Worm (Caenorhabditis elegans) whole organism, L2 larva: ENCODE measurements around the gene F40G12.5.

Experiments
- C34F6.9 ChIP-seq: fragments of 150-350 bp; optimal IDR thresholded peaks from 2 replicates; lab custom pipeline; 2014; ENCODE audit warnings: missing biosample characterization, missing genetic modification characterization
- F13H6.1 ChIP-seq: sonication (generic microtip); optimal IDR thresholded peaks from 2 replicates; lab custom pipeline; 2016; ENCODE audit warnings: missing genetic modification characterization, missing compliant biosample characterization
- R02D3.7 ChIP-seq: fragments of 150-350 bp; optimal IDR thresholded peaks from 2 replicates; lab custom pipeline; 2014; ENCODE audit warnings: missing biosample characterization, missing genetic modification characterization
- Y55F3AM.14 ChIP-seq: fragments of 200-800 bp; sonication (Bioruptor generic); optimal IDR thresholded peaks from 2 replicates; lab custom pipeline; 2018; ENCODE audit warnings: mild to moderate bottlenecking, missing genetic modification characterization, missing compliant biosample characterization
- ZK546.5 ChIP-seq: sonication (generic microtip); optimal IDR thresholded peaks from 2 replicates; lab custom pipeline; 2017; ENCODE audit warnings: missing biosample characterization, missing genetic modification characterization
- alr-1 ChIP-seq: fragments of 150-350 bp; optimal IDR thresholded peaks from 2 replicates; lab custom pipeline; 2014; ENCODE audit warnings: missing biosample characterization, missing genetic modification characterization
- ama-1 ChIP-seq: fragments of 150-350 bp; optimal IDR thresholded peaks from 2 replicates; lab custom pipeline; 2018; ENCODE audit warnings: inconsistent platforms
- blmp-1 ChIP-seq: sonication (generic microtip); optimal IDR thresholded peaks from 2 replicates; lab custom pipeline; 2017; ENCODE audit warnings: missing genetic modification characterization, mild to moderate bottlenecking, missing compliant biosample characterization, antibody characterized with exemption, moderate library complexity; ENCODE audit not compliant: insufficient read depth
- ceh-82 ChIP-seq: fragments of 150-350 bp; optimal IDR thresholded peaks from 2 replicates; lab custom pipeline; 2014; ENCODE audit warnings: missing biosample characterization, missing genetic modification characterization
- dmd-4 ChIP-seq: sonication (generic microtip); optimal IDR thresholded peaks from 2 replicates; lab custom pipeline; 2017; ENCODE audit warnings: missing biosample characterization, missing genetic modification characterization
- egl-27 ChIP-seq: sonication (generic microtip); optimal IDR thresholded peaks from 3 replicates; lab custom pipeline; 2017; ENCODE audit warnings: missing biosample characterization, missing genetic modification reagents, missing genetic modification characterization
- elt-3 ChIP-seq: sonication (generic microtip); optimal IDR thresholded peaks from 2 replicates; lab custom pipeline; 2017; ENCODE audit warnings: missing biosample characterization, missing genetic modification characterization
- fos-1 ChIP-seq: fragments of 150-350 bp; optimal IDR thresholded peaks from 2 replicates; lab custom pipeline; 2014; ENCODE audit warnings: missing biosample characterization, missing genetic modification characterization
- gmeb-1 ChIP-seq: fragments of 150-350 bp; optimal IDR thresholded peaks from 2 replicates; lab custom pipeline; 2014; ENCODE audit warnings: missing biosample characterization, missing genetic modification characterization
- lin-11 ChIP-seq: fragments of 150-350 bp; sonication (generic microtip); optimal IDR thresholded peaks from 2 replicates; lab custom pipeline; 2014; ENCODE audit warnings: missing biosample characterization, missing genetic modification characterization, inconsistent platforms, mixed read lengths
- lin-13 ChIP-seq: fragments of 150-350 bp; optimal IDR thresholded peaks from 2 replicates; lab custom pipeline; 2014; ENCODE audit warnings: missing biosample characterization, missing genetic modification reagents, missing genetic modification characterization
- lin-39 ChIP-seq: fragments of 150-350 bp; optimal IDR thresholded peaks from 2 replicates; lab custom pipeline; 2014; ENCODE audit warnings: missing biosample characterization, missing genetic modification reagents, missing genetic modification characterization
- mbf-1 ChIP-seq: sonication (generic microtip); optimal IDR thresholded peaks from 2 replicates; lab custom pipeline; 2017; ENCODE audit warnings: missing biosample characterization, missing genetic modification characterization
- mdl-1 ChIP-seq, 2 experiments: fragments of 150-350 bp in 1 of 2; sonication (generic microtip) in 1 of 2; optimal IDR thresholded peaks; 2 replicates each; lab custom pipeline; 2017; ENCODE audit warnings: missing biosample characterization in 2 of 2, missing genetic modification characterization in 2 of 2
- nhr-10 ChIP-seq: sonication (generic microtip); optimal IDR thresholded peaks from 2 replicates; lab custom pipeline; 2017; ENCODE audit warnings: missing biosample characterization, missing genetic modification characterization
- nhr-11 ChIP-seq: fragments of 150-350 bp; optimal IDR thresholded peaks from 2 replicates; lab custom pipeline; 2014; ENCODE audit warnings: missing biosample characterization, missing genetic modification characterization
- nhr-21 ChIP-seq: fragments of 150-350 bp; optimal IDR thresholded peaks from 2 replicates; lab custom pipeline; 2014; ENCODE audit warnings: missing biosample characterization, missing genetic modification characterization
- nhr-23 ChIP-seq: fragments of 150-350 bp; optimal IDR thresholded peaks from 2 replicates; lab custom pipeline; 2014; ENCODE audit warnings: missing biosample characterization, missing genetic modification reagents, missing genetic modification characterization
- nhr-237 ChIP-seq: fragments of 150-350 bp; optimal IDR thresholded peaks from 2 replicates; lab custom pipeline; 2014; ENCODE audit warnings: missing biosample characterization, missing genetic modification characterization
- nhr-25 ChIP-seq: fragments of 150-350 bp; sonication (generic microtip); optimal IDR thresholded peaks from 3 replicates; lab custom pipeline; 2014; ENCODE audit warnings: missing biosample characterization, missing genetic modification characterization
- nhr-6 ChIP-seq: fragments of 150-350 bp; optimal IDR thresholded peaks from 2 replicates; lab custom pipeline; 2014; ENCODE audit warnings: missing biosample characterization, missing genetic modification characterization
- nhr-77 ChIP-seq: fragments of 150-350 bp; optimal IDR thresholded peaks from 2 replicates; lab custom pipeline; 2014; ENCODE audit warnings: missing biosample characterization, missing genetic modification characterization
- sem-4 ChIP-seq: fragments of 150-350 bp; optimal IDR thresholded peaks from 2 replicates; lab custom pipeline; 2014; ENCODE audit warnings: missing biosample characterization, missing genetic modification reagents, missing genetic modification characterization
- sma-3 ChIP-seq: sonication (generic microtip); optimal IDR thresholded peaks from 2 replicates; lab custom pipeline; 2016; ENCODE audit warnings: missing genetic modification reagents, missing genetic modification characterization, missing compliant biosample characterization
- sma-9 ChIP-seq, 2 experiments: fragments of 150-350 bp in 1 of 2; sonication (generic microtip) in 1 of 2; optimal IDR thresholded peaks; 2 replicates each; lab custom pipeline; 2014 to 2016; ENCODE audit warnings: missing genetic modification characterization in 2 of 2, mild to moderate bottlenecking in 1 of 2, missing biosample characterization in 1 of 2, missing compliant biosample characterization in 1 of 2, missing genetic modification reagents in 1 of 2, moderate library complexity in 1 of 2
- snpc-4 ChIP-seq: fragments of 150-350 bp; optimal IDR thresholded peaks from 2 replicates; lab custom pipeline; 2014; ENCODE audit warnings: missing biosample characterization, missing genetic modification characterization
- unc-39 ChIP-seq: fragments of 150-350 bp; optimal IDR thresholded peaks from 2 replicates; lab custom pipeline; 2014; ENCODE audit warnings: missing biosample characterization, missing genetic modification characterization
- unc-55 ChIP-seq: fragments of 150-350 bp; sonication (generic microtip); optimal IDR thresholded peaks from 3 replicates; lab custom pipeline; 2014; ENCODE audit warnings: missing biosample characterization, missing genetic modification reagents, missing genetic modification characterization
- zag-1 ChIP-seq: fragments of 150-350 bp; optimal IDR thresholded peaks from 2 replicates; lab custom pipeline; 2014; ENCODE audit warnings: missing biosample characterization, missing genetic modification characterization
- ztf-1 ChIP-seq: fragments of 200-800 bp; sonication (Bioruptor generic); conservative IDR thresholded peaks from 2 replicates; pipeline ENCODE4 v1.3.6; 2022; ENCODE audit warnings: missing genetic modification characterization, missing compliant biosample characterization
- ztf-4 ChIP-seq: fragments of 150-350 bp; optimal IDR thresholded peaks from 2 replicates; lab custom pipeline; 2014; ENCODE audit warnings: missing biosample characterization, missing genetic modification characterization

Gene F40G12.5

DNA sequence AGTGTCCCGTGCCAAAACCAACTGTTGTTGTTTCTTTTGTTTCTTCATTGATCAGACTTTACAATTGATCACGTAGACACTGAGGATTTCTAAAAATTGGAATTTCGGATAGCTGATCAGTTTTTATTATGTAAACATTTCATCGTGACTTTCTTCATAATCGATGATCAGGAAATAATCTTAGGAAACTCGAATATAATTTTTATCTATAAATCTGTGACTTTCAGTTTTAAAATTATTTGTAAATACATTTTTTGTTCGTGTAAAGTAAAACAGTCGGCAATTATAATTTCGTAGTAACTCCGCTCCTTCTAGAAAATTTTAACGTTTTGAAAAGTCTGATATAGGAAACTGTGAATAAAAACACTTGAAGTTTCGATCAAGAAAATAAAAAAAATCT, at the start of gene F40G12.5:
Gene F40G12.5, minus strand, starts transcription at position 101 of the 400 bp plus-strand sequence.
- no peak for TF ChIP-seq egl-27 (tag; lab: Kevin White, UChicago)
- TF ChIP-seq nhr-11 (tag; lab: Kevin White, UChicago) = no peak
- TF ChIP-seq nhr-21 (tag; lab: Kevin White, UChicago) = no peak
- no peak for TF ChIP-seq ama-1 (lab: Kevin White, UChicago)
- TF ChIP-seq ZK546.5 (tag; lab: Kevin White, UChicago) = no peak
- no peak for TF ChIP-seq ceh-82
- no peak for TF ChIP-seq snpc-4 (tag; lab: Kevin White, UChicago)
- no peak for TF ChIP-seq Y55F3AM.14 (GFP tag; lab: Kevin White, UChicago)
- TF ChIP-seq nhr-6 (tag; lab: Kevin White, UChicago) = no peak
- TF ChIP-seq mbf-1 (tag; lab: Kevin White, UChicago) = no peak
- no peak for TF ChIP-seq lin-11 (tag; lab: Kevin White, UChicago)
- no peak for TF ChIP-seq gmeb-1 (tag; lab: Kevin White, UChicago)
- no peak for TF ChIP-seq unc-55

DNA sequence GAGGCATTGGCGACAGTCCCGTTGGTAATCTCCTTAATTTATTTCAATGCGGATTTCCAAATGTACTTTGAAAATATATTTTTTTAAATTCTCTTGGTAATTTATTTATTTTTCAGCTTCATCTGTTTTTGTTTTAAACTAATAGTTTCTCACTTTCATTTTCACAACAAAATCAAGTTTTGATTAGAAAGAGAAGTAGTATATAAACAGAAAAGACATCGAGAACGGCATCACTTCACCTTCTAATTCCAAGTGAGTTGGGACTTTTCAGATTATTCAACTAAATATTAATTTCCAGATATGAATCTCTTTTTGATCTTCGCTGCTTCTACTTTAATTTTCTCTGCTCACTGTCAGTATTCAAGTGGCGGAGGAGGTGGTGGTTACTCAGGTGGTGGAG, 49.6 kb upstream of the F40G12.5 start, which contains the start of gene F47B8.14:
Gene F47B8.14, plus strand, starts transcription at position 301 of the 400 bp plus-strand sequence.
- TF ChIP-seq lin-39 (tag; lab: Kevin White, UChicago) (no peak), R02D3.7 (tag; lab: Kevin White, UChicago) (no peak), ztf-1 (GFP tag; lab: Robert Waterston, UW) (no peak), lin-13 (GFP tag; lab: Kevin White, UChicago) (no peak), ama-1 (lab: Kevin White, UChicago) (no peak), nhr-25 (no peak), nhr-77 (tag; lab: Kevin White, UChicago) (no peak), nhr-10 (no peak), sem-4 (tag; lab: Kevin White, UChicago) (no peak), nhr-6 (tag; lab: Kevin White, UChicago) (no peak), ceh-82 (no peak), alr-1 (tag; lab: Kevin White, UChicago) (no peak), mdl-1 (tag; optimal IDR thresholded peaks at IDR 0.05; lab: Kevin White, UChicago) (no peak), ztf-4 (tag; lab: Kevin White, UChicago) (no peak), elt-3 (tag; lab: Kevin White, UChicago) (no peak)

DNA sequence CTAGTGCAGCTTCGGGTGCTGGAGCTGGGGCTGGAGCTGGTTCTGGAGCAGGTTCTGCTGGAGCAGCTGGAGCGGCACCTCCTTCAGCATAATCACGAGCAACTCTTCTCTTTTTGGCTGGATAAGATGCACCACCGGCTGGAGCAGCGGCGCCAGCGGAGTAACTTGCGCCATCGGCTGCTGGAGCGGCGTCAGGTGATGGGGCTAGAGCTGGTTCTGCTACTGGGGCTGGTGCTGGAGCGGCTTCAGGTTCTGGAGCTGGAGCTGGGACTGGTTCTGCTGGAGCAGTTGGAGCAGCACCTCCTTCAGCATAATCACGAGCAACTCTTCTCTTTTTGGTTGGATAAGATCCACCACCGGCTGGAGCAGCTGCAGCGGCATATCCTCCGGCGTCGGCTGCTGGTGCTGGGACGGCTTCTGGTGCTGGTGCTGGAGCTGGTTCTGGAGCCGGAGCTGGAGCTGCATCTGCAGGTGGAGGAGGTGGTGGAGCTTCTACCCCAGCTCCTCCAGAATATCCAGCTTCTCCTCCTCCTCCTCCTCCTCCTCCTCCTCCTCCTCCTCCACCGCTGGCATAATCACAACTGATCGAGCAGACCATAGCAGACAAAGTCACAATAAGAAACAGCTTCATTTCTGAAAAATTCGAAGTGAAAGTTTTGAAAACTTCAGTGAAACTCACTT, 48.6 kb upstream of the F40G12.5 start, which contains the start of gene F47B8.13:
Gene F47B8.13, minus strand, starts transcription at position 631 of the 681 bp plus-strand sequence.
- TF ChIP-seq snpc-4 (tag; lab: Kevin White, UChicago) (no peak), dmd-4 (no peak), blmp-1 (tag; lab: Kevin White, UChicago) (no peak), unc-55 (no peak), alr-1 (tag; lab: Kevin White, UChicago) (no peak), lin-11 (tag; lab: Kevin White, UChicago) (no peak)

DNA sequence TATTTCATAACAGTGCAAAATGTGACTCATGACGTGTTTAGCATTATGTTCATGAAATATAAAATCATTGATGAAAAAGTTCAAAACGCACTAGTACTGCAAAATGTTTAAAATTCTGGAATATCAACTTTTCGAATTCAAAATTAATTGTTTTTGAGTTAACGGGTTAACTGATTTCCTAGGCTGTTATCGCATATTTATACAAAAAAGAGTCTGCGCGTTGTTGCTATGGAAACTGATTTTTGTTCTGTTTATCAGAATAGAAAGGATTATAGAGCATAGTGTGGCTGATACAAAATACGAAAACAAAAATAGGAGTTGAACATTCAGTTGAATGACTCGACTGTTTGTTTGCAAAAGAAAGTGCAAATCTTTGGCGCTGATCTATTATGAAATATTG, 47.0 kb upstream of the F40G12.5 start:
- no peak for TF ChIP-seq zag-1 (tag; lab: Kevin White, UChicago)
- TF ChIP-seq unc-55 = no peak
- no peak for TF ChIP-seq nhr-237 (tag; lab: Kevin White, UChicago)
- no peak for TF ChIP-seq ZK546.5 (tag; lab: Kevin White, UChicago)
- no peak for TF ChIP-seq nhr-11 (tag; lab: Kevin White, UChicago)
- no peak for TF ChIP-seq nhr-21 (tag; lab: Kevin White, UChicago)
- no peak for TF ChIP-seq alr-1 (tag; lab: Kevin White, UChicago)
- no peak for TF ChIP-seq F13H6.1 (tag; lab: Kevin White, UChicago)
- TF ChIP-seq lin-11 (tag; lab: Kevin White, UChicago) = no peak
- no peak for TF ChIP-seq sma-9 (GFP tag; optimal IDR thresholded peaks at IDR 0.05; lab: Kevin White, UChicago)
- TF ChIP-seq sma-9 (tag; optimal IDR thresholded peaks at IDR 0.05; lab: Kevin White, UChicago) = no peak
- TF ChIP-seq ama-1 (lab: Kevin White, UChicago) = no peak
- TF ChIP-seq fos-1 (tag; lab: Kevin White, UChicago) = no peak
- no peak for TF ChIP-seq mbf-1 (tag; lab: Kevin White, UChicago)
- TF ChIP-seq nhr-23 (tag; lab: Kevin White, UChicago) = no peak
- TF ChIP-seq C34F6.9 = no peak
- TF ChIP-seq nhr-25 = no peak
- TF ChIP-seq sma-3 (GFP tag; lab: Kevin White, UChicago) = no peak
- TF ChIP-seq sem-4 (tag; lab: Kevin White, UChicago) = no peak
- no peak for TF ChIP-seq unc-39 (tag; lab: Kevin White, UChicago)
- TF ChIP-seq, all 48 proteins: peak for 0
